Worm (Caenorhabditis elegans): Measurements from ENCODE around the gene F55D1.1.

The F55D1.1 gene

ce11 chrX:5509114-5509877 lies 19.7 kb downstream of the F55D1.1 start:
- TF ChIP-seq hlh-1 (tag; optimal IDR thresholded peaks at IDR 0.05) (peak; percentile 63), zip-8 (tag; optimal IDR thresholded peaks at IDR 0.05) (no peak), nhr-12 (tag; optimal IDR thresholded peaks at IDR 0.05) (no peak), elt-3 (tag; optimal IDR thresholded peaks at IDR 0.05) (no peak), snpc-4 (tag; optimal IDR thresholded peaks at IDR 0.05) (no peak), drap-1 (GFP tag; optimal IDR thresholded peaks at IDR 0.05) (no peak)

ce11 chrX:5512227-5512626 lies 22.6 kb downstream of the F55D1.1 start, which contains the start of gene T23F2.3:
T23F2.3 (minus strand) TSS chrX:5512327.
- TF ChIP-seq drap-1 (GFP tag; optimal IDR thresholded peaks at IDR 0.05) (no peak), ceh-43 (GFP tag; optimal IDR thresholded peaks at IDR 0.05) (no peak), hlh-1 (tag; optimal IDR thresholded peaks at IDR 0.05) (no peak), flh-1 (GFP tag; optimal IDR thresholded peaks at IDR 0.05) (no peak), lin-32 (GFP tag; optimal IDR thresholded peaks at IDR 0.05) (no peak), elt-3 (tag; optimal IDR thresholded peaks at IDR 0.05) (no peak), lsy-2 (tag; optimal IDR thresholded peaks at IDR 0.05) (no peak)

- TF ChIP-seq elt-1 (tag; optimal IDR thresholded peaks at IDR 0.05; ENCODE audit: borderline replicate concordance, insufficient read depth): no peak
- peak; percentile 35 for TF ChIP-seq ces-1 (GFP tag; optimal IDR thresholded peaks at IDR 0.05)
- no peak for TF ChIP-seq mab-5 (tag; optimal IDR thresholded peaks at IDR 0.05)
- TF ChIP-seq lin-13 (tag; optimal IDR thresholded peaks at IDR 0.05): no peak
- TF ChIP-seq unc-120 (tag; optimal IDR thresholded peaks at IDR 0.05; ENCODE audit: poor library complexity, severe bottlenecking): no peak
- TF ChIP-seq pha-4 (tag; optimal IDR thresholded peaks at IDR 0.05): no peak
These were observed 23.1 kb downstream of the F55D1.1 start for ce11 chrX:5512707-5513106.

- TF ChIP-seq lin-32 (GFP tag; optimal IDR thresholded peaks at IDR 0.05) (no peak), nhr-12 (tag; optimal IDR thresholded peaks at IDR 0.05) (no peak), ces-1 (GFP tag; optimal IDR thresholded peaks at IDR 0.05) (peak; percentile 31), ceh-39 (tag; optimal IDR thresholded peaks at IDR 0.05) (no peak), sem-2 (GFP tag; optimal IDR thresholded peaks at IDR 0.05) (no peak), tbx-8 (GFP tag; optimal IDR thresholded peaks at IDR 0.05) (no peak)
These were observed 24.7 kb downstream of the F55D1.1 start for ce11 chrX:5514346-5514745.

- no peak for TF ChIP-seq cnd-1 (tag; optimal IDR thresholded peaks at IDR 0.05)
These were observed 25.3 kb downstream of the F55D1.1 start, which contains the start of gene T23F2.4 for ce11 chrX:5514984-5515383. T23F2.4 (minus strand) TSS chrX:5515084.

- TF ChIP-seq ces-1 (GFP tag; optimal IDR thresholded peaks at IDR 0.05): peak; percentile 92
- no peak for TF ChIP-seq ceh-39 (tag; optimal IDR thresholded peaks at IDR 0.05)
These were observed 25.8 kb downstream of the F55D1.1 start for ce11 chrX:5515459-5515858.

ce11 chrX:5516365-5516764 lies 26.7 kb downstream of the F55D1.1 start:
- TF ChIP-seq drap-1 (GFP tag; optimal IDR thresholded peaks at IDR 0.05) (no peak), cnd-1 (tag; optimal IDR thresholded peaks at IDR 0.05) (no peak), lin-32 (GFP tag; optimal IDR thresholded peaks at IDR 0.05) (no peak), nhr-28 (tag; optimal IDR thresholded peaks at IDR 0.05) (no peak)

- TF ChIP-seq drap-1 (GFP tag; optimal IDR thresholded peaks at IDR 0.05): no peak
- no peak for TF ChIP-seq sptf-1 (tag; optimal IDR thresholded peaks at IDR 0.05)
- no peak for TF ChIP-seq pha-4 (tag; optimal IDR thresholded peaks at IDR 0.05)
- no peak for TF ChIP-seq blmp-1 (tag; optimal IDR thresholded peaks at IDR 0.05)
- TF ChIP-seq lin-13 (tag; optimal IDR thresholded peaks at IDR 0.05): no peak
- TF ChIP-seq lin-32 (GFP tag; optimal IDR thresholded peaks at IDR 0.05): no peak
- no peak for TF ChIP-seq hlh-1 (tag; optimal IDR thresholded peaks at IDR 0.05)
- TF ChIP-seq flh-1 (GFP tag; optimal IDR thresholded peaks at IDR 0.05): no peak
- TF ChIP-seq bed-3 (GFP tag; optimal IDR thresholded peaks at IDR 0.05): no peak
- no peak for TF ChIP-seq elt-1 (tag; optimal IDR thresholded peaks at IDR 0.05; ENCODE audit: borderline replicate concordance, insufficient read depth)
- no peak for TF ChIP-seq sem-2 (GFP tag; optimal IDR thresholded peaks at IDR 0.05)
- no peak for TF ChIP-seq snpc-4 (tag; optimal IDR thresholded peaks at IDR 0.05)
- TF ChIP-seq M03D4.4 (tag; optimal IDR thresholded peaks at IDR 0.05): no peak
These were observed 27.4 kb downstream of the F55D1.1 start, which contains the start of gene T23F2.5 for ce11 chrX:5517063-5517462. T23F2.5 (minus strand) TSS chrX:5517163.
